Worm (Caenorhabditis elegans) whole organism, L3 larva: Measurements from ENCODE around the gene upb-1.

Source experiments
- fkh-10 ChIP-seq: sonication (generic microtip); optimal IDR thresholded peaks from 2 replicates; lab custom pipeline; 2017; ENCODE audit warnings: missing biosample characterization, missing genetic modification reagents, missing genetic modification characterization
- mdl-1 ChIP-seq: fragments of 150-350 bp; optimal IDR thresholded peaks from 2 replicates; lab custom pipeline; 2014; ENCODE audit warnings: missing biosample characterization, missing genetic modification characterization
- nhr-12 ChIP-seq: fragments of 150-350 bp; optimal IDR thresholded peaks from 2 replicates; lab custom pipeline; 2014; ENCODE audit warnings: missing biosample characterization, missing genetic modification characterization
- nhr-237 ChIP-seq: fragments of 150-350 bp; optimal IDR thresholded peaks from 2 replicates; lab custom pipeline; 2014; ENCODE audit warnings: missing biosample characterization, missing genetic modification characterization
- nhr-77 ChIP-seq: fragments of 150-350 bp; optimal IDR thresholded peaks from 2 replicates; lab custom pipeline; 2014; ENCODE audit warnings: missing biosample characterization, missing genetic modification characterization
- pha-4 ChIP-seq: fragments of 150-350 bp; optimal IDR thresholded peaks from 2 replicates; lab custom pipeline; 2014; ENCODE audit warnings: missing biosample characterization, missing genetic modification reagents, missing genetic modification characterization
- skn-1 ChIP-seq: fragments of 150-350 bp; optimal IDR thresholded peaks from 2 replicates; lab custom pipeline; 2014; ENCODE audit warnings: missing biosample characterization, missing genetic modification characterization

DNA sequence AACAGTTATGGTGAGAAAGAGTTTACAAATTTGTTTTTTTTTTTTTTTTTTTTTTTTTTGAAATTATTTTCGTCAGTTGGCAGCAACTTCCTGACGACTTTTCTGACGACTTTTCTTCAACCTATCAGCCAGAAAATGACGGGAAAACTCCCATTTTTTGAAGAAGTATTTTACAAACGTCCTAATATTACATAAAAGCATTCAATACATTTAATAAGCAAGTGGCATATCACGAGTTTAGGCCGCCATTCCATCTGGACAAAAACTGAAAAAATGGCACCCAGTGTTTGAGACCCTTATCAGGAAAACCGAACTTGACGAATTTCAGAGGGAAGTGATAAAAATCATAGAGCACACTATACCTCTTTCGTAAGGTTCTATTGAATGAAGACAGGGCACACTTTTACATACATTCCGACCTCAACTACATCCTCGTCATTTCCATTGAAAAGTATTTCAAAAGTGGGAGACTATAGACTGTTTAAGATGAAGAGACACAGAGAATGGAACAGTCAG is 44.9 kb upstream of the upb-1 start:
- TF ChIP-seq fkh-10 (no peak), nhr-77 (no peak), nhr-12 (tag; lab: Kevin White, UChicago) (no peak), mdl-1 (tag; lab: Kevin White, UChicago) (no peak), skn-1 (no peak), nhr-237 (tag; lab: Kevin White, UChicago) (no peak), pha-4 (no peak)
